Fruit fly (Drosophila melanogaster) whole organism, pupa: ENCODE data around the gene CG33648.
A peak's percentile ranks its signal among the peaks of the same experiment; 100 is the strongest.

Experiments
- CG17806 ChIP-seq: fragments of 200-800 bp; sonication (Bioruptor generic); optimal IDR thresholded peaks from 2 replicates; lab custom pipeline; 2018; ENCODE audit warnings: missing biosample characterization, mild to moderate bottlenecking, missing genetic modification characterization, moderate library complexity
- CG34367 ChIP-seq: fragments of 200-800 bp; sonication (Bioruptor generic); optimal IDR thresholded peaks from 2 replicates; lab custom pipeline; 2018; ENCODE audit warnings: missing biosample characterization, mild to moderate bottlenecking, missing genetic modification characterization
- CG4496 ChIP-seq: fragments of 200-800 bp; sonication (Bioruptor generic); IDR thresholded peaks from 3 replicates; pipeline ENCODE4 v1.3.6; 2022; ENCODE audit warnings: missing biosample characterization, missing genetic modification characterization
- D1 ChIP-seq: fragments of 200-800 bp; sonication (Bioruptor generic); optimal IDR thresholded peaks from 2 replicates; lab custom pipeline; 2018; ENCODE audit warnings: missing biosample characterization, mild to moderate bottlenecking, missing genetic modification characterization, moderate library complexity
- Ets98B ChIP-seq: fragments of 200-800 bp; sonication (Bioruptor generic); IDR thresholded peaks from 2 replicates; pipeline ENCODE4 v1.3.6; 2022; ENCODE audit warnings: missing biosample characterization, missing genetic modification characterization
- gl ChIP-seq: fragments of 200-800 bp; sonication (Bioruptor generic); optimal IDR thresholded peaks from 2 replicates; lab custom pipeline; 2018; ENCODE audit warnings: missing biosample characterization, mild to moderate bottlenecking, missing genetic modification characterization

dm6 chr2L:14512811-14513389 is 11.2 kb upstream of the CG33648 start:
- TF ChIP-seq CG17806: peak; percentile 67
- 0 out of 2 replicates have a peak, but pooled peaks have one; percentile 6 for TF ChIP-seq Ets98B (GFP tag; lab: Robert Waterston, UW)
- TF ChIP-seq CG4496 (GFP tag; lab: Robert Waterston, UW): 0 out of 3 replicates have a peak, but pooled peaks have one; percentile 16
- no peak for TF ChIP-seq D1 (tag; lab: Kevin White, UChicago)
- TF ChIP-seq CG34367 (tag; lab: Kevin White, UChicago): peak; percentile 13
- TF ChIP-seq gl (tag; lab: Kevin White, UChicago): no peak
